Worm (Caenorhabditis elegans) whole organism, young adult: ENCODE measurements around the gene R151.8.

Experiments
- B0261.1 ChIP-seq: sonication (generic microtip); optimal IDR thresholded peaks from 2 replicates; lab custom pipeline; 2016; ENCODE audit warnings: mild to moderate bottlenecking, missing genetic modification characterization, moderate library complexity, missing compliant biosample characterization
- C17E4.6 ChIP-seq: fragments of 200-800 bp; sonication (Bioruptor generic); IDR thresholded peaks from 2 replicates; pipeline ENCODE4 v1.3.6; 2022; ENCODE audit warnings: missing genetic modification reagents, missing genetic modification characterization, missing compliant biosample characterization
- D2030.7 ChIP-seq: fragments of 200-800 bp; sonication (Bioruptor generic); IDR thresholded peaks from 2 replicates; pipeline ENCODE4 v1.3.6; 2022; ENCODE audit warnings: missing genetic modification reagents, missing genetic modification characterization, missing compliant biosample characterization
- F10E7.11 ChIP-seq: sonication (generic microtip); optimal IDR thresholded peaks from 2 replicates; lab custom pipeline; 2017; ENCODE audit warnings: mild to moderate bottlenecking, missing genetic modification characterization, moderate library complexity, missing compliant biosample characterization
- F23B12.7 ChIP-seq: sonication (generic microtip); optimal IDR thresholded peaks from 2 replicates; lab custom pipeline; 2017; ENCODE audit warnings: missing genetic modification characterization, mild to moderate bottlenecking, missing compliant biosample characterization, antibody characterized with exemption, moderate library complexity; ENCODE audit not compliant: insufficient read depth
- F33H1.4 ChIP-seq: fragments of 200-800 bp; sonication (Bioruptor generic); IDR thresholded peaks from 2 replicates; pipeline ENCODE4 v1.3.6; 2022; ENCODE audit warnings: missing genetic modification reagents, missing genetic modification characterization, missing compliant biosample characterization
- F39B2.1 ChIP-seq: fragments of 200-800 bp; sonication (Bioruptor generic); IDR thresholded peaks from 2 replicates; pipeline ENCODE4 v1.3.6; 2022; ENCODE audit warnings: missing genetic modification reagents, missing genetic modification characterization, missing compliant biosample characterization
- F57A8.1 ChIP-seq: fragments of 200-800 bp; sonication (Bioruptor generic); optimal IDR thresholded peaks from 2 replicates; lab custom pipeline; 2018; ENCODE audit warnings: mild to moderate bottlenecking, missing genetic modification characterization, moderate library complexity, missing compliant biosample characterization
- K11D2.4 ChIP-seq: fragments of 200-800 bp; sonication (Bioruptor generic); IDR thresholded peaks from 2 replicates; pipeline ENCODE4 v1.3.6; 2022; ENCODE audit warnings: missing genetic modification reagents, missing genetic modification characterization, missing compliant biosample characterization
- K12H6.12 ChIP-seq: fragments of 200-800 bp; sonication (Bioruptor generic); optimal IDR thresholded peaks from 2 replicates; lab custom pipeline; 2018; ENCODE audit warnings: mild to moderate bottlenecking, missing genetic modification characterization, missing compliant biosample characterization
- Y53F4B.3 ChIP-seq: fragments of 200-800 bp; sonication (Bioruptor generic); IDR thresholded peaks from 2 replicates; pipeline ENCODE4 v1.3.6; 2022; ENCODE audit warnings: missing genetic modification reagents, missing genetic modification characterization, missing compliant biosample characterization
- Y53G8AR.9 ChIP-seq: fragments of 200-800 bp; sonication (Bioruptor generic); conservative IDR thresholded peaks from 2 replicates; pipeline ENCODE4 v1.3.6; 2022; ENCODE audit warnings: missing genetic modification reagents, missing genetic modification characterization, missing compliant biosample characterization
- Y67H2A.10 ChIP-seq: fragments of 200-800 bp; sonication (Bioruptor generic); conservative IDR thresholded peaks from 2 replicates; pipeline ENCODE4 v1.3.6; 2022; ENCODE audit warnings: missing genetic modification reagents, missing genetic modification characterization, missing compliant biosample characterization
- akir-1 ChIP-seq: fragments of 200-800 bp; sonication (Bioruptor generic); optimal IDR thresholded peaks from 2 replicates; lab custom pipeline; 2018; ENCODE audit warnings: mild to moderate bottlenecking, missing genetic modification characterization, moderate library complexity, missing compliant biosample characterization
- attf-3 ChIP-seq: fragments of 200-800 bp; sonication (Bioruptor generic); conservative IDR thresholded peaks from 2 replicates; pipeline ENCODE4 v1.3.6; 2022; ENCODE audit warnings: missing genetic modification reagents, missing genetic modification characterization, missing compliant biosample characterization
- cebp-1 ChIP-seq, 2 experiments: fragments of 200-800 bp in 1 of 2; sonication (Bioruptor generic) in 1 of 2; sonication (generic microtip) in 1 of 2; IDR thresholded peaks in 1 of 2; optimal IDR thresholded peaks in 1 of 2; 2 replicates each; pipeline versions ENCODE4 v1.3.6 to Lab custom; 2017 to 2022; ENCODE audit warnings: missing compliant biosample characterization in 2 of 2, missing genetic modification characterization in 2 of 2, mild to moderate bottlenecking in 1 of 2, missing genetic modification reagents in 1 of 2, moderate library complexity in 1 of 2
- ceh-27 ChIP-seq: fragments of 200-800 bp; sonication (Bioruptor generic); optimal IDR thresholded peaks from 2 replicates; lab custom pipeline; 2018; ENCODE audit warnings: mild to moderate bottlenecking, missing genetic modification characterization, moderate library complexity, missing compliant biosample characterization
- ceh-40 ChIP-seq: fragments of 200-800 bp; sonication (Bioruptor generic); IDR thresholded peaks from 2 replicates; pipeline ENCODE4 v1.3.6; 2022; ENCODE audit warnings: missing genetic modification characterization, missing compliant biosample characterization
- ceh-79 ChIP-seq: sonication (generic microtip); optimal IDR thresholded peaks from 2 replicates; lab custom pipeline; 2017; ENCODE audit warnings: mild to moderate bottlenecking, missing genetic modification characterization, missing compliant biosample characterization
- chd-7 ChIP-seq: sonication (generic microtip); optimal IDR thresholded peaks from 2 replicates; lab custom pipeline; 2016; ENCODE audit warnings: mild to moderate bottlenecking, missing genetic modification characterization, moderate library complexity, missing compliant biosample characterization
- die-1 ChIP-seq: sonication (generic microtip); optimal IDR thresholded peaks from 2 replicates; lab custom pipeline; 2016; ENCODE audit warnings: missing genotype, mild to moderate bottlenecking, missing genetic modification characterization, missing compliant biosample characterization
- dox-1 ChIP-seq: fragments of 200-800 bp; sonication (Bioruptor generic); IDR thresholded peaks from 2 replicates; pipeline ENCODE4 v1.3.6; 2022; ENCODE audit warnings: missing genetic modification reagents, missing genetic modification characterization, missing compliant biosample characterization
- efl-1 ChIP-seq: fragments of 150-350 bp; optimal IDR thresholded peaks from 2 replicates; lab custom pipeline; 2014; ENCODE audit warnings: missing biosample characterization, missing genetic modification reagents, missing genetic modification characterization
- egl-18 ChIP-seq: fragments of 200-800 bp; sonication (Bioruptor generic); IDR thresholded peaks from 2 replicates; pipeline ENCODE4 v1.3.6; 2022; ENCODE audit warnings: missing genetic modification reagents, missing genetic modification characterization, missing compliant biosample characterization
- ekl-4 ChIP-seq: fragments of 200-800 bp; sonication (Bioruptor generic); IDR thresholded peaks from 2 replicates; pipeline ENCODE4 v1.3.6; 2022; ENCODE audit warnings: missing genetic modification reagents, missing genetic modification characterization, missing compliant biosample characterization
- ets-4 ChIP-seq: fragments of 200-800 bp; sonication (Bioruptor generic); optimal IDR thresholded peaks from 2 replicates; lab custom pipeline; 2018; ENCODE audit warnings: mild to moderate bottlenecking, missing genetic modification characterization, missing compliant biosample characterization
- gei-17 ChIP-seq: fragments of 200-800 bp; sonication (Bioruptor generic); optimal IDR thresholded peaks from 2 replicates; lab custom pipeline; 2018; ENCODE audit warnings: mild to moderate bottlenecking, missing genetic modification characterization, missing compliant biosample characterization
- hrde-1 ChIP-seq: sonication (generic microtip); optimal IDR thresholded peaks from 2 replicates; lab custom pipeline; 2016; ENCODE audit warnings: missing genetic modification characterization, mild to moderate bottlenecking, missing compliant biosample characterization, moderate library complexity, missing genotype, missing genetic modification reagents, borderline replicate concordance
- hsf-1 ChIP-seq: fragments of 200-800 bp; sonication (Bioruptor generic); IDR thresholded peaks from 2 replicates; pipeline ENCODE4 v1.3.6; 2022; ENCODE audit warnings: missing genetic modification reagents, missing genetic modification characterization, missing compliant biosample characterization
- let-526 ChIP-seq: fragments of 200-800 bp; sonication (Bioruptor generic); IDR thresholded peaks from 2 replicates; pipeline ENCODE4 v1.3.6; 2022; ENCODE audit warnings: missing genetic modification reagents, missing genetic modification characterization, missing compliant biosample characterization
- let-607 ChIP-seq, 2 experiments: fragments of 200-800 bp in 1 of 2; sonication (Bioruptor generic) in 1 of 2; sonication (generic microtip) in 1 of 2; optimal IDR thresholded peaks; 2 replicates each; lab custom pipeline; 2016 to 2018; ENCODE audit warnings: mild to moderate bottlenecking in 2 of 2, missing compliant biosample characterization in 2 of 2, missing genetic modification characterization in 2 of 2, moderate library complexity in 2 of 2, missing genotype in 1 of 2
- lir-1 ChIP-seq: fragments of 200-800 bp; sonication (Bioruptor generic); conservative IDR thresholded peaks from 2 replicates; pipeline ENCODE4 v1.3.6; 2022; ENCODE audit warnings: missing genetic modification reagents, missing genetic modification characterization, missing compliant biosample characterization
- lsl-1 ChIP-seq: fragments of 200-800 bp; sonication (Bioruptor generic); optimal IDR thresholded peaks from 2 replicates; lab custom pipeline; 2018; ENCODE audit warnings: mild to moderate bottlenecking, missing genetic modification characterization, moderate library complexity, missing compliant biosample characterization
- lsy-27 ChIP-seq: sonication (generic microtip); optimal IDR thresholded peaks from 2 replicates; lab custom pipeline; 2017; ENCODE audit warnings: missing genetic modification characterization, mild to moderate bottlenecking, missing compliant biosample characterization, antibody characterized with exemption, missing genotype, borderline replicate concordance; ENCODE audit not compliant: insufficient read depth
- madf-10 ChIP-seq: sonication (generic microtip); optimal IDR thresholded peaks from 2 replicates; lab custom pipeline; 2016; ENCODE audit warnings: mild to moderate bottlenecking, missing genetic modification characterization, missing compliant biosample characterization
- madf-6 ChIP-seq: fragments of 200-800 bp; sonication (Bioruptor generic); IDR thresholded peaks from 2 replicates; pipeline ENCODE4 v1.3.6; 2022; ENCODE audit warnings: missing genetic modification reagents, missing genetic modification characterization, missing compliant biosample characterization
- mes-4 ChIP-seq: sonication (generic microtip); optimal IDR thresholded peaks from 2 replicates; lab custom pipeline; 2016; ENCODE audit warnings: missing genotype, missing genetic modification characterization, missing compliant biosample characterization
- mxl-1 ChIP-seq: sonication (generic microtip); optimal IDR thresholded peaks from 2 replicates; lab custom pipeline; 2016; ENCODE audit warnings: missing genetic modification characterization, missing compliant biosample characterization
- nhr-90 ChIP-seq: sonication (generic microtip); optimal IDR thresholded peaks from 2 replicates; lab custom pipeline; 2016; ENCODE audit warnings: missing genotype, mild to moderate bottlenecking, missing genetic modification characterization, missing compliant biosample characterization
- pha-4 ChIP-seq: fragments of 150-350 bp; sonication (generic microtip); optimal IDR thresholded peaks from 2 replicates; lab custom pipeline; 2014; ENCODE audit warnings: missing biosample characterization, missing genetic modification reagents, missing genetic modification characterization
- sdz-38 ChIP-seq: sonication (generic microtip); optimal IDR thresholded peaks from 2 replicates; lab custom pipeline; 2016; ENCODE audit warnings: missing genotype, missing genetic modification characterization, missing compliant biosample characterization
- snpc-1.1 ChIP-seq: sonication (generic microtip); optimal IDR thresholded peaks from 2 replicates; lab custom pipeline; 2017; ENCODE audit warnings: missing genetic modification characterization, mild to moderate bottlenecking, missing compliant biosample characterization, antibody characterized with exemption, moderate library complexity, missing genotype, missing genetic modification reagents; ENCODE audit not compliant: insufficient read depth
- snpc-1.3 ChIP-seq: sonication (generic microtip); optimal IDR thresholded peaks from 2 replicates; lab custom pipeline; 2017; ENCODE audit warnings: missing genetic modification characterization, mild to moderate bottlenecking, missing compliant biosample characterization, antibody characterized with exemption, moderate library complexity, missing genotype, missing genetic modification reagents; ENCODE audit not compliant: insufficient read depth
- ztf-25 ChIP-seq: fragments of 200-800 bp; sonication (Bioruptor generic); IDR thresholded peaks from 2 replicates; pipeline ENCODE4 v1.3.6; 2022; ENCODE audit warnings: missing genetic modification reagents, missing genetic modification characterization, missing compliant biosample characterization
- ztf-3 ChIP-seq: fragments of 200-800 bp; sonication (Bioruptor generic); optimal IDR thresholded peaks from 2 replicates; lab custom pipeline; 2018; ENCODE audit warnings: mild to moderate bottlenecking, missing genetic modification characterization, missing compliant biosample characterization

R151.8 gene

DNA sequence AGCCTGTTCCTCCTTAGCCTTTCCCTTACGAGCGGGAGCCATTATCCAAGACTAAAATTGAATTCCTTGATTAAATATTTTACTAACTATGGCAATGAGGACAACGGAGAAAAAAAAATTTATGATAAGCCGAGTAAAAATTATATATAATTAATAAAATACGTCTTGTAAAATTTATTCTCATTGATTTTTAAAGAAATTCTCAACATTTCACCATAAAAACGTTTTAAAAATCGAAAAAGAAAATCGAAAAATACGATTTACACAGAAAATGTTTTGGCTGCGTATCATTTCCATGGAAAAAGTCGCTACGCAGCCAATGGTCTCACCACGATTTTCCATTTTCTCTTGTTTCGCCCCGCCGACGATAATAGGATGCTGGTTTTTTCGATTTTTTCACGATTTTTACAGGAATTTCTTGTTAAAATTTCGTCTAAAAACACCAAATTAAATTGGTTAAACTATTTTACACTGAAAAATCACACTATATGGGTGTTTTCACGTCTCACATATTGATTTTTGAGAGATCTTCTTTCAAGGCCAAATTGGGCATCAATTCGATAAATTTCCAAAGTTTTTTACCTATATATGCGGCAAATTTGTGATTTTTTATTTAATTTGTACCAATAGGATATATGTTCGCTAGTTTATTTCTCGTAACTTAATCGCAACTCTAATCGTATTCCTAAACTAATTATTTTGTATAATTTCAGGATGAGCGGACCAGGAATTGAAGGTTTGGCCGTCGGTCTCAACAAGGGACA is 49.9 kb downstream of the R151.8 start, which contains the start of the genes rps-14 and rpl-36 (continued):
- TF ChIP-seq Y53G8AR.9 (0 out of 2 replicates have a peak, but pooled peaks have one; percentile 28), chd-7 (tag; lab: Kevin White, UChicago) (no peak), ceh-40 (GFP tag; lab: Robert Waterston, UW) (no peak), Y67H2A.10 (peak; percentile 23; the same call in 1 of the 2 replicates), ceh-27 (GFP tag; lab: Kevin White, UChicago) (peak; percentile 61), hsf-1 (GFP tag; lab: Robert Waterston, UW) (no peak), let-607 (tag; optimal IDR thresholded peaks at IDR 0.05; lab: Kevin White, UChicago) (peak in 1 of 2 experiments; percentile 45), mxl-1 (no peak), lir-1 (GFP tag; lab: Robert Waterston, UW) (no peak; the same call in 1 of the 2 replicates), attf-3 (GFP tag; lab: Robert Waterston, UW) (peak; percentile 72), die-1 (tag; lab: Kevin White, UChicago) (no peak), lsl-1 (GFP tag; lab: Kevin White, UChicago) (peak; percentile 13), F57A8.1 (GFP tag; lab: Kevin White, UChicago) (no peak), dox-1 (peak; percentile 41; the same call in 1 of the 2 replicates), snpc-1.1 (tag; lab: Kevin White, UChicago) (peak; percentile 40), K11D2.4 (GFP tag; lab: Robert Waterston, UW) (0 out of 2 replicates have a peak, but pooled peaks have one; percentile 34), let-526 (no peak), mes-4 (tag; lab: Kevin White, UChicago) (no peak), ceh-79 (tag; lab: Kevin White, UChicago) (no peak), D2030.7 (GFP tag; lab: Robert Waterston, UW) (peak; percentile 71), Y53F4B.3 (GFP tag; lab: Robert Waterston, UW) (no peak), akir-1 (no peak), B0261.1 (no peak), ztf-25 (GFP tag; lab: Robert Waterston, UW) (no peak), egl-18 (GFP tag; lab: Robert Waterston, UW) (no peak), lsy-27 (no peak), nhr-90 (tag; lab: Kevin White, UChicago) (no peak), C17E4.6 (GFP tag; lab: Robert Waterston, UW) (no peak), F33H1.4 (GFP tag; lab: Robert Waterston, UW) (peak; percentile 98), ets-4 (no peak), snpc-1.3 (peak; percentile 71), cebp-1 (GFP tag; IDR thresholded peaks at IDR 0.05; lab: Robert Waterston, UW) (no peak), cebp-1 (tag; optimal IDR thresholded peaks at IDR 0.05; lab: Kevin White, UChicago) (peak; percentile 77), madf-10 (tag; lab: Kevin White, UChicago) (peak; percentile 2), F10E7.11 (tag; lab: Kevin White, UChicago) (no peak), F23B12.7 (tag; lab: Kevin White, UChicago) (peak; percentile 96), ekl-4 (GFP tag; lab: Robert Waterston, UW) (peak; percentile 36; the same call in 1 of the 2 replicates), ztf-3 (GFP tag; lab: Kevin White, UChicago) (no peak), sdz-38 (no peak), F39B2.1 (GFP tag; lab: Robert Waterston, UW) (no peak), hrde-1 (tag; lab: Kevin White, UChicago) (no peak), pha-4 (peak; percentile 89), K12H6.12 (tag; lab: Kevin White, UChicago) (peak; percentile 47), efl-1 (GFP tag; lab: Kevin White, UChicago) (peak; percentile 60), madf-6 (GFP tag; lab: Robert Waterston, UW) (peak; percentile 70), gei-17 (GFP tag; lab: Kevin White, UChicago) (no peak)
